Worm (Caenorhabditis elegans): Measurements from ENCODE around the gene slc-17.3.

slc-17.3 gene

DNA sequence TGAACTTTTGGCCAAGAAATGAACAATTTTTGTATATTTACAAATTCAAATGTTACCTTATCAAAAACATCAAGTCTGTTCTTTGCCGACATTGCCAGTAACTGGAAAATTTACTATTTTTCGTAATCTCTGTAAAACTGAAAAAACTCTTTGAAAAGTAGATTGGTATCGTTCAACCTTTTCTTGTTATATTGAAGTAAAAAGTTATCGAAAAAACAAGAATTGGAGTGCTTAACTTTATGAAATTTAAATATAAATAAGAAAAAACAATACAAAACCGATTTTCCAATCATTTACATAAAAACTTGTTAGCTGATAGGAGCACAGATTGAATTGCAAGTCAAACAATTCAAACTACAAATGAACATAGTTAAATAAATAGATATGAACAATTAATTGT lies 19.8 kb upstream of the slc-17.3 start, which contains the start of gene ZK688.11:
ZK688.11 (minus strand) TSS at position 101 of the 400 bp plus-strand sequence.
- no peak for TF ChIP-seq him-1 (tag; optimal IDR thresholded peaks at IDR 0.05)
- no peak for TF ChIP-seq dao-5 (tag; optimal IDR thresholded peaks at IDR 0.05)
- no peak for TF ChIP-seq W03F9.2 (tag; optimal IDR thresholded peaks at IDR 0.05)

DNA sequence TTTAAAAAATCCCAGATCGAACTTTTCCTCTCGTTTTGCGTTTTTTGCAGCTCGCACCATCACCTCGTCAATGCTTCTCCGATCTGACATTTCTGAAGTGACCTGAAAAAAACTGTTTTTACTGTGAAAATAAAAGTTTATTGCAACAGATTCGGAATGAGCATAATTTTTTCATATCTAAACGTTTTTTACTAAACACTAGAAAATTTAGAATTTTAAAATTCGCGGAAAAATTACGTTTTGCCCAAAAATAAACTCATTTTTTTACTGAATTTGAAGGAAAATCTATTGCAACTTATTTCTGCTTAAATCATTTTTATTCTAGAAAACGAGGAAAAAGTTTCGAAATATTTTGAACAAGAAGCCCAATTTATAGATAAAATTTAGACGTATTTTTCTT lies 17.8 kb upstream of the slc-17.3 start, which contains the start of gene ZK688.9:
ZK688.9 (minus strand) TSS at position 101 of the 400 bp plus-strand sequence.
- no peak for TF ChIP-seq W03F9.2 (tag; optimal IDR thresholded peaks at IDR 0.05)
- TF ChIP-seq him-1 (tag; optimal IDR thresholded peaks at IDR 0.05) = no peak
- no peak for TF ChIP-seq dao-5 (tag; optimal IDR thresholded peaks at IDR 0.05)

DNA sequence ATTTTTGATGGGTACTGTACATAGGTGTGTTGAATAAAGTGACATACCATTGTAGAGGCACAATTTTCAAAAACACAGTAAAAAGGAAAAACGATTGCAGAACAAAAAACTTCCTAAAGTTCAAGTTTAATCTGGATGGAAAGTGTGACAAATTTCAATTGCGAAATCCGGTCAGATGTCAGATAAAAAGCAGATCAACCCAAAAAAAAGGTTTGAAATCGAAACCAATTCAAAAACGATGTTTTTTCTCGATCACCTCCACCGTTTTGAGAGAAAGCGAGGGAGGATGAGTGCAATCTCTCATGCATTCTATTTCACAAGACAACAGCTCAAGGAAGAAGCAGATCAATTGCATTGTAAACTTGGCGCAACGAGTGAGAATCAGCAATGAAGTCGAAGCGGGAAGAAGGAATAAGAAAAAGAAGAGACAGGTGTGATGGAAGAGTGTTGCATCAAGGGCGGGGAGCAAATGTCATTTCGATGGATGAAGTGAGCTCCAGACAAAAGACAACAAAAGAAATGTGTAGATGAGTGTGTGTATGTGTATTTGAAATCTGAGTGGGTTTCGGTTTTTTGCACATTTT lies 15.1 kb upstream of the slc-17.3 start:
- TF ChIP-seq him-1 (tag; optimal IDR thresholded peaks at IDR 0.05) = no peak
- TF ChIP-seq dao-5 (tag; optimal IDR thresholded peaks at IDR 0.05) = no peak
- TF ChIP-seq W03F9.2 (tag; optimal IDR thresholded peaks at IDR 0.05) = no peak

DNA sequence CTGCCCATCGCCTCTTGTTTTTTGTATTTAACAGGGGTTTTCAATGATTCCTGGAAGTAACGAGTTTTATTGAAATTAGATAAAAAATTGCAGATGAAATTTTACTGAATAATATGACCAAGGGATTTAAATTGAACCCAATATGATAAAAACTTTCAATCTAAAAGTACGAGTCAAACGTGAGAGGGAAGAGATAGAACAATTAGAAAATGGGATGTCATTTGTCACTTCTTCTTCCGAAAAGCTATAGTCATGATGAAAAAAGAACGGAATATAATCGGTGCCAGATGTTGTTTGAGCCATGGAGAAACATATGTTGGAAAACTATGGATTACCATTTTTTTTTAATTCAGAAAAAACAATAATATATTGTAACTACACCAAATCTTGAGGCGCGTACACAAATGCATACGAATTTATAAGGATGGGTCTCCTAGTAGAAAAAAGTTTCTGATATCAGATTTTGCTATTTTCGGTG lies 13.8 kb upstream of the slc-17.3 start, which contains the start of gene sup-18:
sup-18 (minus strand) TSS at position 51 of the 478 bp plus-strand sequence.
- TF ChIP-seq W03F9.2 (tag; optimal IDR thresholded peaks at IDR 0.05) = no peak
- TF ChIP-seq him-1 (tag; optimal IDR thresholded peaks at IDR 0.05) = no peak
- TF ChIP-seq dao-5 (tag; optimal IDR thresholded peaks at IDR 0.05) = no peak

DNA sequence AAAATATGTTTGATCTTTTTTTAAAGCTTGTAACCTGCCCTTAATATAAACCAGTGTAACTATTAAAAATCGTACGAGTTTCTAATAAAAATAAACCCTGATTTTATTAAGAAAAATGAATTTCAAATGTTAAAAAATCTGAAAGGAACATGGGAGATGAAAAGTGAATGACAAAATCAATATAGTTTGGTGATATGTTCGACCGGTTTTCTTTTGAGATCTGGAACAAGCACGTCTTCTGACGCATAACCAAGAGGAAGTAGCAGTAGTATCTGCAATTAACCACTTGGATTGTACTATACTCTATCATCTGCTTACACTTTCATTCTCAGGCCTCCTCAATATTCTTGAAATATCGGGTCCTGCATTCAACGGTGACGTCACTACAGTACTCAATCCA lies 12.0 kb upstream of the slc-17.3 start:
- TF ChIP-seq him-1 (tag; optimal IDR thresholded peaks at IDR 0.05) = no peak
- TF ChIP-seq W03F9.2 (tag; optimal IDR thresholded peaks at IDR 0.05) = no peak
- TF ChIP-seq dao-5 (tag; optimal IDR thresholded peaks at IDR 0.05) = no peak

DNA sequence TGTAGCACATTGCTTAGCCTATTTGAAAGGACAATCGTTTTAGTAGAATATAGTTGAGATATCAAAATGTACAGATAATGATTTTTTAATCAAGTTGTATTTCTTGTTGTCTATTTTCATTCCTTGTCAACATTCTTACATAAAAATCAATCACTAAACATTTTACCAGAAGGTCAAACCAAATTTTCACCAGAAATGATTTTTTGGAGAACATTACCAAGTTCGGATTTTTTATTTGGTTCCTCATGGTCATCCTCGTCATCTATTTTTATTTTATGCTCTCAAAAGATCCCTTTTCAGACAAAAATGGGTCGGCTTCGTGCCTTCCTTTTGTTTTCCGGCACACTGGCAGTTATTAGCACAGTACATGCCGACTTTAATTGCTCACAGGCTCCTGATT lies 8.4 kb upstream of the slc-17.3 start, which contains the start of gene tyr-1:
tyr-1 (plus strand) TSS at position 301 of the 400 bp plus-strand sequence.
- no peak for TF ChIP-seq him-1 (tag; optimal IDR thresholded peaks at IDR 0.05)
- TF ChIP-seq W03F9.2 (tag; optimal IDR thresholded peaks at IDR 0.05) = no peak

DNA sequence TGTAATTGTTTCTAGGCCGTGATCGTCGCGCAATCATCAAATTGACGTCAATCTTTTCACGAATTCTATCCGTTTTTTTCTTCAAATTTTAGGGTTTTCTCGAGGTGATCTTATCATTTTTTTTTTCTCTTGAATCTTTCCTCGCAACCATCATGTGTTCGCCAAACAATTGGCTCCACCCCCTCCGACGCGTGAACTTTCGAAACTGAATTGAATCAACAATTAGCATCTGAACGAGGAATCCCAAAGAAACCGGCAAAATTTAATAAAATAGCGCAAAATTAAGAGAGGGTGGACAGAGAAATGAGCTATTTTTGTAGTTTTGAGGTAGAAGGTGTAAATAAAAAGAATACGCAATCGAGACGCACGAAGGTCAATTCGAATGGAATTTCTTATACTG lies 7.7 kb upstream of the slc-17.3 start:
- no peak for TF ChIP-seq him-1 (tag; optimal IDR thresholded peaks at IDR 0.05)
- TF ChIP-seq dao-5 (tag; optimal IDR thresholded peaks at IDR 0.05) = no peak
- TF ChIP-seq W03F9.2 (tag; optimal IDR thresholded peaks at IDR 0.05) = no peak

DNA sequence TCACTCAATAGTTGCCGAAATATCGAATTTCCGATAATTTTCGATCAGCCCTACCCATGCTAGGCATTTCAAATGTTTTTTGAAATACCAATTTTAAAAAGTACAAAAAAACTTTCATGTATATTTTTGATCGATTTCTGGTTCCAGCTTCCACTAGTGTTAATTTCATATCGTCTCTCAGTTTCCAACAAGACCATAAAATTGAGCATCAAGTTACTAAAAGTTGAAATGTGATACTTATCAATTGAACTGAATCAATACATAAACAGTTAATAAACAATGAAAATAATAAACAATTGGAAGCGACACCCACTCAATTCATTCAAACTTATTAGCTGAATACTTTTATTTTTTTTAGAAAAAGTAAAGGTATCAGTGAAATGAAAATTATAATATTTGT lies 1.1 kb upstream of the slc-17.3 start, which contains the start of gene cup-4:
cup-4 (plus strand) TSS at position 301 of the 400 bp plus-strand sequence.
- no peak for TF ChIP-seq W03F9.2 (tag; optimal IDR thresholded peaks at IDR 0.05)

DNA sequence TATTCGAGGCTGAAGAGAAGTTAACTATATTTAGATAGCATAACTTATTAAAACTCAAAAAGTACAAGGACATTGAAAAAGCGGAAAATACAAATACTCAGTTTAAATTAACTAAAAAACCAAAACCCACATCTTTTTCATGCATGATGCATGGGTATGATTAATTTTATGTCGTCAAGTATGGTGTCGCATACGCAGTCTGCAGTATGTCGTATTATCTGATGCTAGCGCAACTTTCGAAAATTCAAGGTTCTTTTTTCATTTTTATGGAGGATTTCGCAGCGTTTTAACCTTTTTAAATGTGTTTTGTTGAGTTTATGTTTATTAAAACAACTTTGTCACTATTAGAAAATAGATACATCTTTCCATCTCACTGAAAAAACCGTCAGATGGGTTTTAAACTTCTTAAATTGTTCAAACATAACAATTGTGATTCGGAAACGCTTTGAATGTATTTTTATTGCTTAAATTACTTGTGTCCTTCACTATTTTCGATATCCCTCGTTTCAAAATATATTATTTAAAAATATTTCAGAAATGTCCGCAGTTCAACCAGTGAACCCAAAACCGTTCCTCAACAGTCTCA lies 3.5 kb downstream of the slc-17.3 start, which contains the start of gene snr-5:
snr-5 (plus strand) TSS at position 536 of the 586 bp plus-strand sequence.
- TF ChIP-seq W03F9.2 (tag; optimal IDR thresholded peaks at IDR 0.05) (no peak), dao-5 (tag; optimal IDR thresholded peaks at IDR 0.05) (no peak), him-1 (tag; optimal IDR thresholded peaks at IDR 0.05) (no peak)

DNA sequence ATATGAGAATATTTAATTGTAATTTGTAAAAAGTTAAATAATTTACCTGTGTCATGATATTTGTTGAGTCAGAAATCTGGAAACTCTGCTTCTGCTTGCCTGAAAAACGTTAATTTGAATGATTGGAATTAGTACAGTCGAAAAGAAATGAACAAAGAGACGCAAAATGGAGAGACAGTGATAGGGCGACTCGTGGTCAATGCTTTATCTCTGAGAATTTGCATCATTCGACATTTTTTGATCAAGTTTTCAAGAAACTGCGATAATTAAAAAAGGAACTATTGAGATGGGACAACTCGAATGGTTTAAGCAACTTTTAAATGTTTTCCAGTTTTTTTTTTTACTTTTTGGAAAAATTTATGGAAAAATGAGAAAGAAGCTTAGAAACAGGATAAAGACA lies 4.2 kb downstream of the slc-17.3 start, which contains the start of gene cuc-1:
cuc-1 (minus strand) TSS at position 101 of the 400 bp plus-strand sequence.
- TF ChIP-seq W03F9.2 (tag; optimal IDR thresholded peaks at IDR 0.05) (no peak), dao-5 (tag; optimal IDR thresholded peaks at IDR 0.05) (no peak), him-1 (tag; optimal IDR thresholded peaks at IDR 0.05) (no peak)

DNA sequence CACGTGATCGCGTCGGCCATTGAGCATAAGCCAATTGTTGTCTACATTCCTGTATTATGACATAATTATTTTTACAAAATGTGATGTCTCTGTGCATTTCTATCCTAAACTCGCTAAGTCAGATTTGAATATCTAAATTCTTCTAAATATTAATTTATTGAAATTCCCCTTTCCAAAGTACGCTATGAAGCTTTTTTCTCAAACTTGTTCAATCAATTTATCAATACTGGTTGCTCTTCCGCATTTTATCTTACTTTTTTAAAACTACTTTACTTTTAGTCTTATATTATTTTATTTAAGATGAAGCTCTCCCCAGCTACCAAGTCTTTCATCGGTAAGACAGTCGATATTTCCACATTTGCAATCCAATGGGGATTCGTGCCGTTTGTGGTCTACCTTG lies 5.8 kb downstream of the slc-17.3 start, which contains the start of gene tomm-7:
tomm-7 (plus strand) TSS at position 301 of the 400 bp plus-strand sequence.
- no peak for TF ChIP-seq him-1 (tag; optimal IDR thresholded peaks at IDR 0.05)
- TF ChIP-seq W03F9.2 (tag; optimal IDR thresholded peaks at IDR 0.05) = no peak
- TF ChIP-seq dao-5 (tag; optimal IDR thresholded peaks at IDR 0.05) = no peak

DNA sequence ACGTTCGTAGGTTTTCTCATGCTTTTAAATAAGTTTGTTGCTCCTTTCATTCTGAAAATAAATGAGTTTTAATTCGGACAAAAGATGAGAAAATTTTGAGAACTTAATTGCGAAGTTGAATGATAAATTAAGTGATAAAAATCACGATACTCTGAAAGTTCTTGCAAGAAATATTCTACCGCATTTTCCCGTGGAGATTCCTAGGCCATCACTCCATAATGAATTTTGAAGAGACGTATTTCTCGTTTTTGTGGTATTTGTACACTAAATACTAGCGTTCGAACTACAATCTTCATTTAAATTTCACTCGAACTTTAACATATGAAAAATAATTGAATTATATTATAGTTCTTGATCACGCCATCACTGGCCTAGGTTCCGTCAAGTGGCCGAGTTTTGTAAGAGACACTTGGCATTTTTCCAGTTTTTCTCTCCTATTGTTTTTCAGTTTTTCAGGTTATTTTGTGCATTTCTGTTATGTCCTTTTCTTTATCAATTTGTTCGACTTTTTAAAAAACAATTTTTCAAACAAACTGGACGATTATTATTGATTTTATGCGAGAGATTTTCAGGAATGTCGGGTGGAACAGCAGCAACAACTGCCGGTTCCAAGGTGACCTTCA lies 6.6 kb downstream of the slc-17.3 start, which contains the start of the genes coq-5 and ufm-1:
coq-5 (minus strand) TSS at position 51 of the 623 bp plus-strand sequence.
ufm-1 (plus strand) TSS at position 573 of the 623 bp plus-strand sequence.
- TF ChIP-seq him-1 (tag; optimal IDR thresholded peaks at IDR 0.05) (peak; percentile 21), W03F9.2 (tag; optimal IDR thresholded peaks at IDR 0.05) (no peak), dao-5 (tag; optimal IDR thresholded peaks at IDR 0.05) (no peak)

DNA sequence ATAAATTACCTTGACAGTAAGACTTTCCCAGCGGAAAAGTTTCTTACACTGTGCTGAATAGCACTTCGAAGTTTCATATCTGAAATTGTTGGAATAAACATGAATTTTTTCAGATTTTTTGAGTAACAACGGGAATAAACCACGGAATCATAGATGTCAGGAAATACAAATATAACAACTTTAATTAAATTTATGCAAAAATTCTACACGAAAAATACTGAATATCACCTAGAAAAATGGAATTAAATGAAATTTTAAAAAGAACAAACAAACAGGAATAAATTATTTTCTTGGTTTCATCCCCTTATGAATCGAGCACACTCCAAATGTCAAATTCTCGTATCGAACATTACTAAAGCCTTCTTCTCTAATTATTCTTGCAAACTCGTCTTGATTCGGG lies 7.9 kb downstream of the slc-17.3 start, which contains the start of gene tag-307:
tag-307 (minus strand) TSS at position 101 of the 400 bp plus-strand sequence.
- TF ChIP-seq W03F9.2 (tag; optimal IDR thresholded peaks at IDR 0.05) (no peak), dao-5 (tag; optimal IDR thresholded peaks at IDR 0.05) (no peak), him-1 (tag; optimal IDR thresholded peaks at IDR 0.05) (no peak)

DNA sequence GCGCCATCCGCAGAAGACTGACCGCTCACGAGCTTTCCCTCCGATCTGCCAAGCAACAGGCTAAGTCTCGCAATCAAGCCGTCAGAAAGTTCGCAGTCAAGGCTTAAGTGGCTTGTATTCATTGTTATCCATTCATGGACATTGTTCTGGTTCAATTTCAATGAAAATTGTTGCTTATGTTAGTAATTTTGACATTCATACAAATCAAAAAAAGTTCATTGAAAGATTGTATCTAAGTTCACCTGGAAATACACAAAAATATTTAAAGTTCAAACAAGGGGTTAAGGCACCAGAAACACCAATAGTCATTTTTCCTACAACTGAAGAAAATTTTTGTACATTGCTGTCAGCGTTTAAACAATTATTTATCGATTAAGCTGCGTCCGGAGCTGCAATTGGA lies 9.6 kb downstream of the slc-17.3 start:
- no peak for TF ChIP-seq him-1 (tag; optimal IDR thresholded peaks at IDR 0.05)
- no peak for TF ChIP-seq dao-5 (tag; optimal IDR thresholded peaks at IDR 0.05)
- TF ChIP-seq W03F9.2 (tag; optimal IDR thresholded peaks at IDR 0.05) = no peak

All from whole organism, L4/young adult.